Worm (Caenorhabditis elegans) whole organism, L4 larva: Measurements from ENCODE around the gene R09E10.1.

Experiments
- Y105C5A.15 ChIP-seq: fragments of 200-800 bp; sonication (Bioruptor generic); IDR thresholded peaks from 2 replicates; pipeline ENCODE4 v1.3.6; 2022; ENCODE audit warnings: missing genetic modification characterization, missing compliant biosample characterization
- ama-1 ChIP-seq: fragments of 150-350 bp; optimal IDR thresholded peaks from 2 replicates; lab custom pipeline; 2014; ENCODE audit warnings: inconsistent platforms, mixed read lengths
- dpl-1 ChIP-seq: fragments of 150-350 bp; optimal IDR thresholded peaks from 2 replicates; lab custom pipeline; 2014; ENCODE audit warnings: missing biosample characterization, missing genetic modification reagents, missing genetic modification characterization
- nhr-41 ChIP-seq: fragments of 200-800 bp; sonication (Bioruptor generic); IDR thresholded peaks from 2 replicates; pipeline ENCODE4 v1.3.6; 2022; ENCODE audit warnings: missing genetic modification reagents, missing genetic modification characterization, missing compliant biosample characterization
- nhr-42 ChIP-seq: fragments of 200-800 bp; sonication (Bioruptor generic); IDR thresholded peaks from 2 replicates; pipeline ENCODE4 v1.3.6; 2022; ENCODE audit warnings: missing genetic modification characterization, missing compliant biosample characterization
- pha-4 ChIP-seq, 2 experiments: fragments of 150-350 bp in 1 of 2; fragments of 200-800 bp in 1 of 2; sonication (Bioruptor generic) in 1 of 2; IDR thresholded peaks in 1 of 2; optimal IDR thresholded peaks in 1 of 2; 2 replicates each; pipeline versions ENCODE4 v1.3.6 to Lab custom; 2014 to 2022; ENCODE audit warnings: missing genetic modification characterization in 2 of 2, missing genetic modification reagents in 2 of 2, missing biosample characterization in 1 of 2, missing compliant biosample characterization in 1 of 2
- snpc-4 ChIP-seq: fragments of 150-350 bp; optimal IDR thresholded peaks from 2 replicates; lab custom pipeline; 2014; ENCODE audit warnings: missing biosample characterization, missing genetic modification characterization
- unc-62 ChIP-seq, 3 experiments: fragments of 150-350 bp in 1 of 3; sonication (generic microtip); optimal IDR thresholded peaks in 2 of 3; peaks in 1 of 3; 1 replicate in 1 of 3; 2 replicates in 2 of 3; lab custom pipeline; 2014 to 2017; ENCODE audit warnings: missing biosample characterization in 3 of 3, missing genetic modification characterization in 3 of 3, missing genetic modification reagents in 3 of 3, missing genotype in 1 of 3

DNA sequence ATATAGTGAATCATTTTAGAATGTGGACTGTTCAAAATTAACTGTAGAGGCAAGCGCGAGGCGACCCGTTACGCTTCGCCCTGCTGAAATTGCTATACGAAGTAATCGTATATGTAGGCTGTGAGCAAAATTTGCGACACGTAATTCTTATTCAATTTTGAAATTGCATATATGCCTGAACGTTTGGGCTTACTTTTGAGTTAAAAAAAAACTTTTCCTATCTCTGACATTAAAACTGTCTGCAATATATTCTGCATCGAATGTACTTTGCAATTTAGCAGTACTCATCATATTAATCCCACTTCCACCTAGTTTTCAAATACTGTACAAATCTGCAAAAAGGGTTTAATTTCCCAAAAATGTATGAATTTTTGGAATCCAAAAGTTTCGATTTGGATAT, 24.4 kb upstream of the R09E10.1 start:
- TF ChIP-seq dpl-1 (GFP tag; lab: Kevin White, UChicago): no peak
- TF ChIP-seq nhr-41 (GFP tag; lab: Robert Waterston, UW): no peak
- TF ChIP-seq snpc-4: no peak
- no peak for TF ChIP-seq unc-62 (GFP tag; optimal IDR thresholded peaks at IDR 0.05 in 1 of 2; lab: Kevin White, UChicago)
- TF ChIP-seq unc-62 (tag; optimal IDR thresholded peaks at IDR 0.05; lab: Kevin White, UChicago): no peak
- no peak for TF ChIP-seq Y105C5A.15 (GFP tag; lab: Robert Waterston, UW)
- TF ChIP-seq nhr-42 (GFP tag; lab: Robert Waterston, UW): no peak
- TF ChIP-seq ama-1: no peak
- TF ChIP-seq pha-4 (GFP tag; IDR thresholded peaks at IDR 0.05; lab: Robert Waterston, UW): no peak
- TF ChIP-seq pha-4 (tag; optimal IDR thresholded peaks at IDR 0.05; lab: Kevin White, UChicago): no peak
